Worm (Caenorhabditis elegans) whole organism, L4 larva: ENCODE results near the gene T23C6.4.
A peak's percentile ranks its signal among the peaks of the same experiment; 100 is the strongest.

ENCODE experiments used
- F37D6.2 ChIP-seq: sonication (generic microtip); optimal IDR thresholded peaks from 2 replicates; lab custom pipeline; 2016; ENCODE audit warnings: mild to moderate bottlenecking, missing genetic modification characterization, missing compliant biosample characterization
- F44E2.7 ChIP-seq: fragments of 200-800 bp; sonication (Bioruptor generic); IDR thresholded peaks from 2 replicates; pipeline ENCODE4 v2.1.2; 2022; ENCODE audit warnings: missing genetic modification characterization, missing compliant biosample characterization
- R02D3.7 ChIP-seq: fragments of 150-350 bp; sonication (generic microtip); optimal IDR thresholded peaks from 3 replicates; lab custom pipeline; 2014; ENCODE audit warnings: missing biosample characterization, missing genetic modification characterization
- Y105C5A.15 ChIP-seq: fragments of 200-800 bp; sonication (Bioruptor generic); IDR thresholded peaks from 2 replicates; pipeline ENCODE4 v1.3.6; 2022; ENCODE audit warnings: missing genetic modification characterization, missing compliant biosample characterization
- Y48G9A.11 ChIP-seq: fragments of 200-800 bp; sonication (Bioruptor generic); IDR thresholded peaks from 2 replicates; pipeline ENCODE4 v1.3.6; 2022; ENCODE audit warnings: missing genetic modification reagents, missing genetic modification characterization, missing compliant biosample characterization
- Y75B8A.6 ChIP-seq: fragments of 200-800 bp; sonication (Bioruptor generic); IDR thresholded peaks from 2 replicates; pipeline ENCODE4 v1.3.6; 2022; ENCODE audit warnings: missing genetic modification reagents, missing genetic modification characterization, missing compliant biosample characterization
- ZK337.2 ChIP-seq: fragments of 200-800 bp; sonication (Bioruptor generic); IDR thresholded peaks from 2 replicates; pipeline ENCODE4 v1.3.6; 2022; ENCODE audit warnings: missing genetic modification reagents, missing genetic modification characterization, missing compliant biosample characterization
- ZK546.5 ChIP-seq, 2 experiments: sonication (generic microtip); optimal IDR thresholded peaks; 2 replicates each; lab custom pipeline; 2017; ENCODE audit warnings: missing biosample characterization in 2 of 2, missing genetic modification characterization in 2 of 2
- ama-1 ChIP-seq: fragments of 150-350 bp; optimal IDR thresholded peaks from 2 replicates; lab custom pipeline; 2014; ENCODE audit warnings: inconsistent platforms, mixed read lengths
- arid-1 ChIP-seq: fragments of 200-800 bp; sonication (Bioruptor generic); conservative IDR thresholded peaks from 2 replicates; pipeline ENCODE4 v1.3.6; 2022; ENCODE audit warnings: missing genetic modification reagents, missing genetic modification characterization, missing compliant biosample characterization
- ceh-20 ChIP-seq: fragments of 200-800 bp; sonication (Bioruptor generic); IDR thresholded peaks from 2 replicates; pipeline ENCODE4 v1.3.6; 2022; ENCODE audit warnings: missing genetic modification reagents, missing genetic modification characterization, missing compliant biosample characterization
- ceh-62 ChIP-seq: sonication (generic microtip); optimal IDR thresholded peaks from 2 replicates; lab custom pipeline; 2017; ENCODE audit warnings: missing biosample characterization, missing genetic modification characterization
- ceh-82 ChIP-seq: sonication (generic microtip); optimal IDR thresholded peaks from 2 replicates; lab custom pipeline; 2017; ENCODE audit warnings: missing biosample characterization, missing genetic modification characterization
- ctbp-1 ChIP-seq: fragments of 200-800 bp; sonication (Bioruptor generic); IDR thresholded peaks from 2 replicates; pipeline ENCODE4 v1.3.6; 2022; ENCODE audit warnings: missing genetic modification reagents, missing genetic modification characterization, missing compliant biosample characterization
- daf-12 ChIP-seq: fragments of 150-350 bp; optimal IDR thresholded peaks from 2 replicates; lab custom pipeline; 2014; ENCODE audit warnings: missing biosample characterization, missing genetic modification reagents, missing genetic modification characterization
- daf-8 ChIP-seq: fragments of 200-800 bp; sonication (Bioruptor generic); IDR thresholded peaks from 2 replicates; pipeline ENCODE4 v1.3.6; 2022; ENCODE audit warnings: missing genetic modification characterization, missing compliant biosample characterization
- dve-1 ChIP-seq: sonication (generic microtip); optimal IDR thresholded peaks from 2 replicates; lab custom pipeline; 2017; ENCODE audit warnings: antibody characterized with exemption, mild to moderate bottlenecking, missing genetic modification characterization, missing compliant biosample characterization; ENCODE audit not compliant: insufficient read depth
- gei-8 ChIP-seq: fragments of 200-800 bp; sonication (Bioruptor generic); optimal IDR thresholded peaks from 2 replicates; lab custom pipeline; 2018; ENCODE audit warnings: mild to moderate bottlenecking, missing genetic modification characterization, missing compliant biosample characterization
- jun-1 ChIP-seq: fragments of 150-350 bp; optimal IDR thresholded peaks from 2 replicates; lab custom pipeline; 2014; ENCODE audit warnings: missing biosample characterization, missing genetic modification reagents, missing genetic modification characterization
- lim-7 ChIP-seq: fragments of 200-800 bp; sonication (Bioruptor generic); IDR thresholded peaks from 2 replicates; pipeline ENCODE4 v1.3.6; 2022; ENCODE audit warnings: missing genetic modification characterization, missing compliant biosample characterization
- lin-29 ChIP-seq: fragments of 200-800 bp; sonication (Bioruptor generic); IDR thresholded peaks from 2 replicates; pipeline ENCODE4 v1.3.6; 2022; ENCODE audit warnings: missing genetic modification reagents, missing genetic modification characterization, missing compliant biosample characterization
- lin-38 ChIP-seq: fragments of 200-800 bp; sonication (Bioruptor generic); IDR thresholded peaks from 2 replicates; pipeline ENCODE4 v1.3.6; 2022; ENCODE audit warnings: missing genetic modification reagents, missing genetic modification characterization, missing compliant biosample characterization
- lin-39 ChIP-seq: fragments of 150-350 bp; optimal IDR thresholded peaks from 2 replicates; lab custom pipeline; 2014; ENCODE audit warnings: missing biosample characterization, missing genetic modification reagents, missing genetic modification characterization
- lir-3 ChIP-seq: sonication (generic microtip); optimal IDR thresholded peaks from 2 replicates; lab custom pipeline; 2016; ENCODE audit warnings: mild to moderate bottlenecking, missing genetic modification characterization, missing compliant biosample characterization
- madf-9 ChIP-seq: fragments of 200-800 bp; sonication (Bioruptor generic); conservative IDR thresholded peaks from 2 replicates; pipeline ENCODE4 v1.3.6; 2022; ENCODE audit warnings: missing genetic modification reagents, missing genetic modification characterization, missing compliant biosample characterization
- mdl-1 ChIP-seq, 2 experiments: fragments of 150-350 bp in 1 of 2; sonication (generic microtip) in 1 of 2; optimal IDR thresholded peaks; 2 replicates each; lab custom pipeline; 2014 to 2017; ENCODE audit warnings: missing biosample characterization in 2 of 2, missing genetic modification characterization in 2 of 2
- mdt-29 ChIP-seq: fragments of 200-800 bp; sonication (Bioruptor generic); IDR thresholded peaks from 2 replicates; pipeline ENCODE4 v1.3.6; 2022; ENCODE audit warnings: missing genetic modification reagents, missing genetic modification characterization, missing compliant biosample characterization
- mep-1 ChIP-seq: fragments of 150-350 bp; sonication (generic microtip); optimal IDR thresholded peaks from 3 replicates; lab custom pipeline; 2014; ENCODE audit warnings: missing biosample characterization, missing genetic modification characterization
- mxl-3 ChIP-seq: fragments of 200-800 bp; sonication (Bioruptor generic); optimal IDR thresholded peaks from 2 replicates; lab custom pipeline; 2018; ENCODE audit warnings: mild to moderate bottlenecking, missing genetic modification characterization, missing compliant biosample characterization
- nhr-10 ChIP-seq: fragments of 150-350 bp; optimal IDR thresholded peaks from 2 replicates; lab custom pipeline; 2014; ENCODE audit warnings: missing biosample characterization, missing genetic modification characterization
- nhr-102 ChIP-seq: sonication (generic microtip); optimal IDR thresholded peaks from 2 replicates; lab custom pipeline; 2016; ENCODE audit warnings: mild to moderate bottlenecking, missing genetic modification characterization, moderate library complexity, missing compliant biosample characterization
- nhr-111 ChIP-seq: fragments of 200-800 bp; sonication (Bioruptor generic); optimal IDR thresholded peaks from 2 replicates; lab custom pipeline; 2018; ENCODE audit warnings: mild to moderate bottlenecking, missing genetic modification characterization, missing compliant biosample characterization
- nhr-25 ChIP-seq: sonication (generic microtip); optimal IDR thresholded peaks from 2 replicates; lab custom pipeline; 2017; ENCODE audit warnings: missing genetic modification characterization, mild to moderate bottlenecking, missing compliant biosample characterization, antibody characterized with exemption, moderate library complexity, borderline replicate concordance; ENCODE audit not compliant: insufficient read depth
- nhr-48 ChIP-seq: sonication (generic microtip); optimal IDR thresholded peaks from 2 replicates; lab custom pipeline; 2016; ENCODE audit warnings: mild to moderate bottlenecking, missing genetic modification characterization, missing compliant biosample characterization
- nhr-76 ChIP-seq: fragments of 150-350 bp; optimal IDR thresholded peaks from 2 replicates; lab custom pipeline; 2014; ENCODE audit warnings: missing biosample characterization, missing genetic modification characterization
- nhr-77 ChIP-seq: fragments of 150-350 bp; optimal IDR thresholded peaks from 2 replicates; lab custom pipeline; 2014; ENCODE audit warnings: missing biosample characterization, missing genetic modification characterization
- pha-4 ChIP-seq, 2 experiments: fragments of 150-350 bp in 1 of 2; fragments of 200-800 bp in 1 of 2; sonication (Bioruptor generic) in 1 of 2; IDR thresholded peaks in 1 of 2; optimal IDR thresholded peaks in 1 of 2; 2 replicates each; pipeline versions ENCODE4 v1.3.6 to Lab custom; 2014 to 2022; ENCODE audit warnings: missing genetic modification characterization in 2 of 2, missing genetic modification reagents in 2 of 2, missing biosample characterization in 1 of 2, missing compliant biosample characterization in 1 of 2
- php-3 ChIP-seq: fragments of 200-800 bp; sonication (Bioruptor generic); IDR thresholded peaks from 2 replicates; pipeline ENCODE4 v1.3.6; 2022; ENCODE audit warnings: missing genetic modification reagents, missing genetic modification characterization, missing compliant biosample characterization
- pqm-1 ChIP-seq: sonication (generic microtip); optimal IDR thresholded peaks from 2 replicates; lab custom pipeline; 2017; ENCODE audit warnings: missing biosample characterization, missing genetic modification characterization
- saeg-2 ChIP-seq: fragments of 200-800 bp; sonication (Bioruptor generic); IDR thresholded peaks from 2 replicates; pipeline ENCODE4 v1.3.6; 2022; ENCODE audit warnings: missing genetic modification reagents, missing genetic modification characterization, missing compliant biosample characterization
- sdz-12 ChIP-seq: fragments of 200-800 bp; sonication (Bioruptor generic); optimal IDR thresholded peaks from 2 replicates; lab custom pipeline; 2018; ENCODE audit warnings: mild to moderate bottlenecking, missing genetic modification characterization, missing compliant biosample characterization
- set-16 ChIP-seq: fragments of 200-800 bp; sonication (Bioruptor generic); IDR thresholded peaks from 2 replicates; pipeline ENCODE4 v1.3.6; 2022; ENCODE audit warnings: missing genetic modification reagents, missing genetic modification characterization, missing compliant biosample characterization
- skn-1 ChIP-seq: fragments of 150-350 bp; optimal IDR thresholded peaks from 2 replicates; lab custom pipeline; 2014; ENCODE audit warnings: missing biosample characterization, missing genetic modification characterization
- snpc-1.2 ChIP-seq: fragments of 200-800 bp; sonication (Bioruptor generic); IDR thresholded peaks from 2 replicates; pipeline ENCODE4 v1.3.6; 2022; ENCODE audit warnings: missing genetic modification reagents, missing genetic modification characterization, missing compliant biosample characterization
- spr-1 ChIP-seq: sonication (generic microtip); optimal IDR thresholded peaks from 2 replicates; lab custom pipeline; 2016; ENCODE audit warnings: mild to moderate bottlenecking, missing genetic modification characterization, missing compliant biosample characterization
- unc-130 ChIP-seq: sonication (generic microtip); optimal IDR thresholded peaks from 2 replicates; lab custom pipeline; 2016; ENCODE audit warnings: missing genetic modification reagents, missing genetic modification characterization, missing compliant biosample characterization
- vab-7 ChIP-seq: fragments of 200-800 bp; sonication (Bioruptor generic); IDR thresholded peaks from 2 replicates; pipeline ENCODE4 v1.3.6; 2022; ENCODE audit warnings: missing genetic modification reagents, missing genetic modification characterization, missing compliant biosample characterization
- zag-1 ChIP-seq: fragments of 150-350 bp; optimal IDR thresholded peaks from 2 replicates; lab custom pipeline; 2014; ENCODE audit warnings: missing biosample characterization, missing genetic modification characterization
- zfp-2 ChIP-seq: sonication (generic microtip); optimal IDR thresholded peaks from 2 replicates; lab custom pipeline; 2016; ENCODE audit warnings: mild to moderate bottlenecking, missing genetic modification characterization, missing compliant biosample characterization
- zip-11 ChIP-seq: fragments of 200-800 bp; sonication (Bioruptor generic); IDR thresholded peaks from 2 replicates; pipeline ENCODE4 v1.3.6; 2022; ENCODE audit warnings: missing genetic modification characterization, missing compliant biosample characterization
- zip-2 ChIP-seq: fragments of 150-350 bp; optimal IDR thresholded peaks from 2 replicates; lab custom pipeline; 2014; ENCODE audit warnings: missing biosample characterization, missing genetic modification characterization
- ztf-11 ChIP-seq: fragments of 150-350 bp; optimal IDR thresholded peaks from 2 replicates; lab custom pipeline; 2014; ENCODE audit warnings: missing biosample characterization, missing genetic modification characterization

T23C6.4 gene

ce11 chrX:17184363-17184762 is 34.6 kb upstream of the T23C6.4 start:
- TF ChIP-seq lin-38 (GFP tag; lab: Robert Waterston, UW) (no peak), ceh-82 (no peak), pha-4 (GFP tag; IDR thresholded peaks at IDR 0.05; lab: Robert Waterston, UW) (no peak), pha-4 (tag; optimal IDR thresholded peaks at IDR 0.05; lab: Kevin White, UChicago) (peak; percentile 59), skn-1 (tag; lab: Kevin White, UChicago) (no peak), set-16 (GFP tag; lab: Robert Waterston, UW) (no peak), arid-1 (GFP tag; lab: Robert Waterston, UW) (no peak), gei-8 (GFP tag; lab: Kevin White, UChicago) (no peak), mep-1 (tag; lab: Kevin White, UChicago) (peak; percentile 75), spr-1 (tag; lab: Kevin White, UChicago) (no peak), lim-7 (no peak), ama-1 (lab: Kevin White, UChicago) (no peak), daf-8 (GFP tag; lab: Robert Waterston, UW) (no peak), unc-130 (GFP tag; lab: Kevin White, UChicago) (no peak), R02D3.7 (tag; lab: Kevin White, UChicago) (no peak), nhr-10 (tag; lab: Kevin White, UChicago) (no peak), nhr-25 (tag; lab: Kevin White, UChicago) (peak; percentile 41), sdz-12 (GFP tag; lab: Kevin White, UChicago) (no peak), nhr-48 (tag; lab: Kevin White, UChicago) (peak; percentile 51), Y105C5A.15 (GFP tag; lab: Robert Waterston, UW) (no peak), Y48G9A.11 (no peak), vab-7 (GFP tag; lab: Robert Waterston, UW) (no peak), madf-9 (GFP tag; lab: Robert Waterston, UW) (no peak), ceh-20 (GFP tag; lab: Robert Waterston, UW) (peak; percentile 51; the same call in 1 of the 2 replicates), nhr-111 (no peak), Y75B8A.6 (GFP tag; lab: Robert Waterston, UW) (no peak), php-3 (GFP tag; lab: Robert Waterston, UW) (no peak), F44E2.7 (GFP tag; lab: Robert Waterston, UW) (no peak), ztf-11 (tag; lab: Kevin White, UChicago) (no peak), dve-1 (peak; percentile 25), mdt-29 (GFP tag; lab: Robert Waterston, UW) (no peak), lir-3 (tag; lab: Kevin White, UChicago) (no peak), mxl-3 (GFP tag; lab: Kevin White, UChicago) (peak; percentile 90), zag-1 (tag; lab: Kevin White, UChicago) (no peak), nhr-102 (tag; lab: Kevin White, UChicago) (peak; percentile 30), lin-29 (GFP tag; lab: Robert Waterston, UW) (no peak), zfp-2 (tag; lab: Kevin White, UChicago) (no peak), ctbp-1 (GFP tag; lab: Robert Waterston, UW) (0 out of 2 replicates have a peak, but pooled peaks have one; percentile 30), nhr-76 (no peak), ZK546.5 (tag; optimal IDR thresholded peaks at IDR 0.05; lab: Kevin White, UChicago) (no peak), zip-2 (tag; lab: Kevin White, UChicago) (peak; percentile 34), nhr-77 (tag; lab: Kevin White, UChicago) (no peak), daf-12 (tag; lab: Kevin White, UChicago) (no peak), pqm-1 (no peak), snpc-1.2 (no peak), mdl-1 (tag; optimal IDR thresholded peaks at IDR 0.05; lab: Kevin White, UChicago) (peak; percentile 98), jun-1 (peak; percentile 12), lin-39 (tag; lab: Kevin White, UChicago) (no peak), zip-11 (GFP tag; lab: Robert Waterston, UW) (no peak), F37D6.2 (no peak), saeg-2 (no peak), ZK337.2 (GFP tag; lab: Robert Waterston, UW) (no peak), ceh-62 (tag; lab: Kevin White, UChicago) (no peak)
